Worm (Caenorhabditis elegans) whole organism, L1 larva: Measurements from ENCODE around the gene B0281.4.

Experiments
- ama-1 ChIP-seq: fragments of 150-350 bp; optimal IDR thresholded peaks from 2 replicates; lab custom pipeline; 2014
- dpl-1 ChIP-seq, 3 experiments: fragments of 150-350 bp in 2 of 3; sonication (generic microtip) in 1 of 3; optimal IDR thresholded peaks; 2 replicates each; lab custom pipeline; 2014 to 2017; ENCODE audit warnings: missing biosample characterization in 3 of 3, missing genetic modification characterization in 3 of 3, missing genetic modification reagents in 3 of 3
- grh-1 ChIP-seq: fragments of 200-800 bp; sonication (Bioruptor generic); IDR thresholded peaks from 2 replicates; pipeline ENCODE4 v1.3.6; 2022; ENCODE audit warnings: missing genetic modification reagents, missing genetic modification characterization, missing compliant biosample characterization
- hpl-2 ChIP-seq: fragments of 150-350 bp; optimal IDR thresholded peaks from 2 replicates; lab custom pipeline; 2014; ENCODE audit warnings: missing biosample characterization, missing genetic modification reagents, missing genetic modification characterization
- nhr-237 ChIP-seq: fragments of 150-350 bp; optimal IDR thresholded peaks from 2 replicates; lab custom pipeline; 2014; ENCODE audit warnings: missing biosample characterization, missing genetic modification characterization
- nhr-28 ChIP-seq: fragments of 150-350 bp; optimal IDR thresholded peaks from 2 replicates; lab custom pipeline; 2014; ENCODE audit warnings: missing biosample characterization, missing genetic modification characterization
- nhr-76 ChIP-seq: sonication (generic microtip); optimal IDR thresholded peaks from 2 replicates; lab custom pipeline; 2017; ENCODE audit warnings: missing biosample characterization, missing genetic modification characterization
- snpc-4 ChIP-seq: fragments of 150-350 bp; optimal IDR thresholded peaks from 2 replicates; lab custom pipeline; 2014; ENCODE audit warnings: missing biosample characterization, missing genetic modification characterization
- sox-4 ChIP-seq: sonication (generic microtip); optimal IDR thresholded peaks from 2 replicates; lab custom pipeline; 2016; ENCODE audit warnings: missing genetic modification characterization, missing compliant biosample characterization
- unc-62 ChIP-seq: fragments of 150-350 bp; optimal IDR thresholded peaks from 2 replicates; lab custom pipeline; 2014; ENCODE audit warnings: missing biosample characterization, missing genetic modification reagents, missing genetic modification characterization

DNA sequence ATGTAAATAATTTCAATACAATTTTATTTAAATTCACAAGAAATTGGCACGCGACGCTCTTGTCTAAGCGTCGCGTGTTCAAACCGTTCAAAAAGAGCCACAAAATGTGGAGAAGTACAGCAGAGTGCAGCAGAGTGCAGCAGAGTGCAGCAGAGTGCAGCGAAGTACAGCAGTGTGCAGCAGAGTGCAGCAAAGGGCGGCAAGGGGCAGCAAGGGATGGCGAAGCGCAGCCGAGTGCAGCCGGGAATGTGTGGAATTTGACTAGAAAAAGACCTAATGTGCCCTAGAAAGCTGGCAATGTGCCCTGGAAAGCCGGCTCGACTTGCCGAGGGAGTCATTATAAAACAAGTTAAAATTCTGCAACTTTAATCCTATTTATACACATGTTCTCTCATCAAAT, 19.4 kb downstream of the B0281.4 start, which contains the start of gene K09F6.6:
- TF ChIP-seq nhr-76 (no peak), hpl-2 (GFP tag; lab: Kevin White, UChicago) (no peak), nhr-28 (tag; lab: Kevin White, UChicago) (no peak), nhr-237 (tag; lab: Kevin White, UChicago) (no peak), dpl-1 (GFP tag; optimal IDR thresholded peaks at IDR 0.05; lab: Kevin White, UChicago) (no peak), ama-1 (lab: Kevin White, UChicago) (no peak), unc-62 (no peak), grh-1 (GFP tag; lab: Robert Waterston, UW) (no peak), sox-4 (tag; lab: Kevin White, UChicago) (no peak), snpc-4 (tag; lab: Kevin White, UChicago) (no peak)
